Fruit fly (Drosophila melanogaster) Kc167 (cell line): ENCODE results near the gene Gr2a.

Experiments used
- Myc ChIP-seq: fragments of >200 bp; optimal IDR thresholded peaks from 2 replicates; lab custom pipeline; 2017; ENCODE audit warnings: missing external identifiers
- Sin3A ChIP-seq: fragments of >200 bp; optimal IDR thresholded peaks from 2 replicates; lab custom pipeline; 2018; ENCODE audit warnings: missing external identifiers
- h ChIP-seq: fragments of >200 bp; optimal IDR thresholded peaks from 3 replicates; lab custom pipeline; 2018; ENCODE audit warnings: missing external identifiers
- insv ChIP-seq: fragments of >200 bp; optimal IDR thresholded peaks from 3 replicates; lab custom pipeline; 2018; ENCODE audit warnings: missing external identifiers
- psq ChIP-seq: fragments of >200 bp; optimal IDR thresholded peaks from 2 replicates; lab custom pipeline; 2017; ENCODE audit warnings: missing external identifiers
- ttk ChIP-seq: sonication (Bioruptor generic); optimal IDR thresholded peaks from 2 replicates; lab custom pipeline; 2017; ENCODE audit warnings: missing external identifiers

Gene Gr2a

dm6 chrX:1464033-1464432 is 11.8 kb downstream of the Gr2a start, which contains the start of gene Ns3:
Gene Ns3, minus strand, starts transcription at chrX:1464220.
- TF ChIP-seq psq (lab: Kevin White, UChicago) (no peak), Myc (no peak)

- no peak for TF ChIP-seq insv (lab: Kevin White, UChicago)
- no peak for TF ChIP-seq psq (lab: Kevin White, UChicago)
- no peak for TF ChIP-seq ttk (lab: Kevin White, UChicago)
- no peak for TF ChIP-seq Myc
- TF ChIP-seq h (lab: Kevin White, UChicago): no peak
- no peak for TF ChIP-seq Sin3A
Measured at dm6 chrX:1465707-1466504, 13.7 kb downstream of the Gr2a start, which contains the start of the genes O-fut2 and CG14777. Gene O-fut2, minus strand, starts transcription at chrX:1465996. Gene CG14777, plus strand, starts transcription at chrX:1466134.

- TF ChIP-seq psq (lab: Kevin White, UChicago) (no peak), Sin3A (no peak), Myc (no peak), h (lab: Kevin White, UChicago) (no peak), insv (lab: Kevin White, UChicago) (no peak), ttk (lab: Kevin White, UChicago) (no peak)
Measured at dm6 chrX:1466505-1467381, 14.5 kb downstream of the Gr2a start.

dm6 chrX:1467382-1467592 is 15.1 kb downstream of the Gr2a start, which contains the start of gene CG14778:
Gene CG14778, plus strand, starts transcription at chrX:1467493.
- no peak for TF ChIP-seq Sin3A
- TF ChIP-seq h (lab: Kevin White, UChicago): no peak
- no peak for TF ChIP-seq Myc
- TF ChIP-seq insv (lab: Kevin White, UChicago): no peak
- TF ChIP-seq ttk (lab: Kevin White, UChicago): no peak
- no peak for TF ChIP-seq psq (lab: Kevin White, UChicago)

dm6 chrX:1469717-1470116 is 17.5 kb downstream of the Gr2a start, which contains the start of gene CG32808:
Gene CG32808, minus strand, starts transcription at chrX:1469817.
- no peak for TF ChIP-seq h (lab: Kevin White, UChicago)
- no peak for TF ChIP-seq insv (lab: Kevin White, UChicago)
- TF ChIP-seq Myc: no peak
- TF ChIP-seq ttk (lab: Kevin White, UChicago): no peak
- no peak for TF ChIP-seq psq (lab: Kevin White, UChicago)

dm6 chrX:1470562-1470961 is 18.3 kb downstream of the Gr2a start, which contains the start of gene pck:
Gene pck, plus strand, starts transcription at chrX:1470666.
- TF ChIP-seq h (lab: Kevin White, UChicago) (no peak), ttk (lab: Kevin White, UChicago) (no peak), insv (lab: Kevin White, UChicago) (no peak), Sin3A (no peak), Myc (no peak), psq (lab: Kevin White, UChicago) (no peak)

dm6 chrX:1472222-1472621 is 20.0 kb downstream of the Gr2a start, which contains the start of gene CG14780:
Gene CG14780, plus strand, starts transcription at chrX:1472522.
- no peak for TF ChIP-seq insv (lab: Kevin White, UChicago)
- no peak for TF ChIP-seq ttk (lab: Kevin White, UChicago)
- no peak for TF ChIP-seq Sin3A
- no peak for TF ChIP-seq Myc
- no peak for TF ChIP-seq h (lab: Kevin White, UChicago)
- no peak for TF ChIP-seq psq (lab: Kevin White, UChicago)

- no peak for TF ChIP-seq ttk (lab: Kevin White, UChicago)
- TF ChIP-seq psq (lab: Kevin White, UChicago): no peak
- TF ChIP-seq insv (lab: Kevin White, UChicago): no peak
- TF ChIP-seq Myc: no peak
- no peak for TF ChIP-seq h (lab: Kevin White, UChicago)
Measured at dm6 chrX:1476436-1476835, 24.2 kb downstream of the Gr2a start.

- TF ChIP-seq psq (lab: Kevin White, UChicago) (no peak), insv (lab: Kevin White, UChicago) (no peak), h (lab: Kevin White, UChicago) (no peak), ttk (lab: Kevin White, UChicago) (no peak), Myc (no peak), Sin3A (no peak)
Measured at dm6 chrX:1476848-1477247, 24.6 kb downstream of the Gr2a start, which contains the start of the genes Rab27 and mei-38. Gene Rab27, minus strand, starts transcription at chrX:1476974. Gene mei-38, plus strand, starts transcription at chrX:1477063.

- TF ChIP-seq h (lab: Kevin White, UChicago): no peak
- TF ChIP-seq ttk (lab: Kevin White, UChicago): no peak
- TF ChIP-seq psq (lab: Kevin White, UChicago): no peak
- no peak for TF ChIP-seq insv (lab: Kevin White, UChicago)
- no peak for TF ChIP-seq Myc
- TF ChIP-seq Sin3A: no peak
Measured at dm6 chrX:1478276-1479122, 26.3 kb downstream of the Gr2a start, which contains the start of gene rush. Gene rush, plus strand, starts transcription at chrX:1478552.

dm6 chrX:1480426-1480825 is 28.2 kb downstream of the Gr2a start:
- TF ChIP-seq psq (lab: Kevin White, UChicago) (no peak), h (lab: Kevin White, UChicago) (no peak), ttk (lab: Kevin White, UChicago) (no peak), Myc (no peak), insv (lab: Kevin White, UChicago) (no peak), Sin3A (no peak)
